Fruit fly (Drosophila melanogaster) whole organism, wandering third instar larva: ENCODE results near the gene gcm.

ENCODE experiments used
- CG32264 ChIP-seq: fragments of 200-800 bp; sonication (Bioruptor generic); optimal IDR thresholded peaks from 2 replicates; lab custom pipeline; 2016; ENCODE audit warnings: missing biosample characterization, missing genetic modification characterization
- Dif ChIP-seq: fragments of 200-275, 200-300 bp; sonication (Bioruptor generic); optimal IDR thresholded peaks from 2 replicates; lab custom pipeline; 2018; ENCODE audit warnings: missing biosample characterization, missing genetic modification characterization; ENCODE audit not compliant: partially characterized antibody
- dmrt93B ChIP-seq: fragments of 200-800 bp; sonication (Bioruptor generic); optimal IDR thresholded peaks from 2 replicates; lab custom pipeline; 2018; ENCODE audit warnings: missing biosample characterization, mild to moderate bottlenecking, missing genetic modification characterization
- psq ChIP-seq: fragments of 200-800 bp; sonication (Bioruptor generic); optimal IDR thresholded peaks from 3 replicates; lab custom pipeline; 2017; ENCODE audit warnings: missing biosample characterization, mild to moderate bottlenecking, missing genetic modification characterization, moderate library complexity
- sage ChIP-seq: fragments of 200-800 bp; sonication (Bioruptor generic); optimal IDR thresholded peaks from 2 replicates; lab custom pipeline; 2016; ENCODE audit warnings: missing biosample characterization, mild to moderate bottlenecking, missing genetic modification characterization
- usp ChIP-seq: fragments of >200 bp; optimal IDR thresholded peaks from 2 replicates; lab custom pipeline; 2017; ENCODE audit warnings: missing biosample characterization, missing genetic modification characterization

- no peak for TF ChIP-seq CG32264 (GFP tag; lab: Kevin White, UChicago)
- TF ChIP-seq psq (GFP tag; lab: Kevin White, UChicago): no peak
- TF ChIP-seq sage: no peak
- TF ChIP-seq Dif (GFP tag; lab: Kevin White, UChicago): no peak
- TF ChIP-seq usp (GFP tag; lab: Kevin White, UChicago): no peak
- no peak for TF ChIP-seq dmrt93B (GFP tag; lab: Kevin White, UChicago)
Observed at dm6 chr2L:9562713-9563112, 18.8 kb downstream of the gcm start.
